Fruit fly (Drosophila melanogaster) whole organism, embryonic: ENCODE results near the gene eIF1.
A peak's percentile ranks its signal among the peaks of the same experiment; 100 is the strongest.

ENCODE experiments used
- Ada2b ChIP-seq: fragments of 200-800 bp; sonication (Bioruptor generic); IDR thresholded peaks from 2 replicates; pipeline ENCODE4 v1.3.6; 2022; ENCODE audit warnings: missing biosample characterization, missing genetic modification characterization
- Aef1 ChIP-seq: fragments of 200-800 bp; sonication (Bioruptor generic); IDR thresholded peaks from 3 replicates; pipeline ENCODE4 v1.3.6; 2022; ENCODE audit warnings: missing biosample characterization, missing genetic modification characterization
- Antp ChIP-seq: fragments of 200-800 bp; sonication (Bioruptor generic); optimal IDR thresholded peaks from 3 replicates; lab custom pipeline; 2016; ENCODE audit warnings: missing biosample characterization, missing genetic modification characterization
- Blimp-1 ChIP-seq: fragments of 200-800 bp; sonication (Bioruptor generic); optimal IDR thresholded peaks from 3 replicates; lab custom pipeline; 2018; ENCODE audit warnings: missing biosample characterization, missing genetic modification characterization, mild to moderate bottlenecking, moderate library complexity, missing genetic modification reagents
- CG11085 ChIP-seq: fragments of 200-800 bp; sonication (Bioruptor generic); IDR thresholded peaks from 2 replicates; pipeline ENCODE4 v1.3.6; 2022; ENCODE audit warnings: missing biosample characterization, missing genetic modification characterization
- CG11504 ChIP-seq: fragments of 200-800 bp; sonication (Bioruptor generic); optimal IDR thresholded peaks from 3 replicates; lab custom pipeline; 2019; ENCODE audit warnings: missing biosample characterization, mild to moderate bottlenecking, missing genetic modification characterization, moderate library complexity
- CG11695 ChIP-seq: fragments of 200-800 bp; sonication (Bioruptor generic); IDR thresholded peaks from 3 replicates; pipeline ENCODE4 v1.3.6; 2022; ENCODE audit warnings: missing biosample characterization, missing genetic modification characterization
- CG14667 ChIP-seq: fragments of 200-800 bp; sonication (Bioruptor generic); IDR thresholded peaks from 2 replicates; pipeline ENCODE4 v1.3.6; 2022; ENCODE audit warnings: missing biosample characterization, missing genetic modification characterization
- CG1603 ChIP-seq: fragments of 200-800 bp; sonication (Bioruptor generic); optimal IDR thresholded peaks from 2 replicates; lab custom pipeline; 2019; ENCODE audit warnings: missing biosample characterization, mild to moderate bottlenecking, missing genetic modification characterization, moderate library complexity
- CG2712 ChIP-seq: fragments of 200-800 bp; optimal IDR thresholded peaks from 3 replicates; lab custom pipeline; 2019; ENCODE audit warnings: missing biosample characterization, mild to moderate bottlenecking, missing genetic modification characterization, moderate library complexity
- CG3065 ChIP-seq: fragments of 200-800 bp; sonication (Bioruptor generic); optimal IDR thresholded peaks from 2 replicates; lab custom pipeline; 2016; ENCODE audit warnings: missing biosample characterization, missing genetic modification characterization
- CG31441 ChIP-seq: fragments of 200-800 bp; sonication (Bioruptor generic); IDR thresholded peaks from 2 replicates; pipeline ENCODE4 v1.3.6; 2022; ENCODE audit warnings: missing biosample characterization, missing genetic modification characterization
- CG4424 ChIP-seq: fragments of 200-800 bp; sonication (Bioruptor generic); optimal IDR thresholded peaks from 3 replicates; lab custom pipeline; 2016; ENCODE audit warnings: missing biosample characterization, missing genetic modification characterization
- CG4730 ChIP-seq: fragments of 200-800 bp; sonication (Bioruptor generic); IDR thresholded peaks from 2 replicates; pipeline ENCODE4 v1.3.6; 2022; ENCODE audit warnings: missing biosample characterization, missing genetic modification characterization
- CG5245 ChIP-seq: fragments of 200-800 bp; sonication (Bioruptor generic); optimal IDR thresholded peaks from 3 replicates; lab custom pipeline; 2016; ENCODE audit warnings: missing biosample characterization, missing genetic modification characterization
- CG6254 ChIP-seq: fragments of 200-800 bp; sonication (Bioruptor generic); optimal IDR thresholded peaks from 3 replicates; lab custom pipeline; 2017; ENCODE audit warnings: mild to moderate bottlenecking, missing biosample characterization, missing genetic modification reagents, missing genetic modification characterization
- CG6689 ChIP-seq: fragments of 200-800 bp; sonication (Bioruptor generic); IDR thresholded peaks from 2 replicates; pipeline ENCODE4 v1.3.6; 2022; ENCODE audit warnings: missing biosample characterization, missing genetic modification characterization
- CG9932 ChIP-seq: fragments of 200-800 bp; sonication (Bioruptor generic); IDR thresholded peaks from 2 replicates; pipeline ENCODE4 v1.3.6; 2022; ENCODE audit warnings: missing biosample characterization, missing genetic modification characterization
- CTCF ChIP-seq: fragments of 200-800 bp; sonication (Bioruptor generic); optimal IDR thresholded peaks from 2 replicates; lab custom pipeline; 2017; ENCODE audit warnings: missing biosample characterization, mild to moderate bottlenecking, missing genetic modification characterization, moderate library complexity
- CkIIα-i1 ChIP-seq: fragments of 200-800 bp; sonication (Bioruptor generic); IDR thresholded peaks from 2 replicates; pipeline ENCODE4 v1.3.6; 2022; ENCODE audit warnings: missing biosample characterization, missing genetic modification characterization
- Drgx ChIP-seq: fragments of 200-800 bp; sonication (Bioruptor generic); IDR thresholded peaks from 2 replicates; pipeline ENCODE4 v1.3.6; 2022; ENCODE audit warnings: missing biosample characterization, missing genetic modification characterization
- ERR ChIP-seq: fragments of 200-800 bp; sonication (Bioruptor generic); optimal IDR thresholded peaks from 2 replicates; lab custom pipeline; 2016; ENCODE audit warnings: missing biosample characterization, missing genetic modification characterization
- Fer1 ChIP-seq: fragments of 200-800 bp; sonication (Bioruptor generic); optimal IDR thresholded peaks from 2 replicates; lab custom pipeline; 2017; ENCODE audit warnings: missing biosample characterization, mild to moderate bottlenecking, missing genetic modification characterization
- HmgD ChIP-seq: fragments of 200-800 bp; sonication (Bioruptor generic); optimal IDR thresholded peaks from 3 replicates; lab custom pipeline; 2016; ENCODE audit warnings: missing biosample characterization, missing genetic modification characterization
- YL-1 ChIP-seq: fragments of 200-800 bp; sonication (Bioruptor generic); optimal IDR thresholded peaks from 3 replicates; lab custom pipeline; 2017; ENCODE audit warnings: missing biosample characterization, mild to moderate bottlenecking, missing genetic modification characterization
- ab ChIP-seq: fragments of 200-800 bp; sonication (Bioruptor generic); optimal IDR thresholded peaks from 2 replicates; lab custom pipeline; 2016; ENCODE audit warnings: missing biosample characterization, missing genetic modification characterization
- bbx ChIP-seq: fragments of 200-800 bp; sonication (Bioruptor generic); IDR thresholded peaks from 2 replicates; pipeline ENCODE4 v1.3.6; 2022; ENCODE audit warnings: missing biosample characterization, missing genetic modification characterization; ENCODE audit not compliant: partially characterized antibody
- bigmax ChIP-seq: fragments of 200-800 bp; sonication (Bioruptor generic); optimal IDR thresholded peaks from 2 replicates; lab custom pipeline; 2018; ENCODE audit warnings: missing biosample characterization, mild to moderate bottlenecking, missing genetic modification characterization
- cg ChIP-seq: fragments of 200-800 bp; sonication (Bioruptor generic); optimal IDR thresholded peaks from 3 replicates; lab custom pipeline; 2019; ENCODE audit warnings: missing biosample characterization, mild to moderate bottlenecking, missing genetic modification characterization, moderate library complexity
- ci ChIP-seq: fragments of 200-800 bp; sonication (Bioruptor generic); IDR thresholded peaks from 3 replicates; pipeline ENCODE4 v1.3.6; 2022; ENCODE audit warnings: missing biosample characterization, missing genetic modification characterization
- corto ChIP-seq: fragments of 200-800 bp; sonication (Bioruptor generic); optimal IDR thresholded peaks from 2 replicates; lab custom pipeline; 2016; ENCODE audit warnings: missing biosample characterization, mild to moderate bottlenecking, missing genetic modification characterization, moderate library complexity
- fd102C ChIP-seq: fragments of 200-800 bp; sonication (Bioruptor generic); optimal IDR thresholded peaks from 2 replicates; lab custom pipeline; 2018; ENCODE audit warnings: missing biosample characterization, mild to moderate bottlenecking, missing genetic modification characterization, moderate library complexity
- gem ChIP-seq: fragments of 200-800 bp; sonication (Bioruptor generic); optimal IDR thresholded peaks from 2 replicates; lab custom pipeline; 2019; ENCODE audit warnings: missing biosample characterization, mild to moderate bottlenecking, missing genetic modification characterization, moderate library complexity
- grn ChIP-seq: fragments of 200-800 bp; sonication (Bioruptor generic); optimal IDR thresholded peaks from 3 replicates; lab custom pipeline; 2017; ENCODE audit warnings: missing biosample characterization, missing genetic modification characterization
- gro ChIP-seq: fragments of 200-800 bp; sonication (Bioruptor generic); optimal IDR thresholded peaks from 2 replicates; lab custom pipeline; 2016; ENCODE audit warnings: missing biosample characterization, missing genetic modification characterization
- jumu ChIP-seq: fragments of 200-800 bp; sonication (Bioruptor generic); optimal IDR thresholded peaks from 3 replicates; lab custom pipeline; 2016; ENCODE audit warnings: missing biosample characterization, missing genetic modification characterization
- lab ChIP-seq: fragments of 200-800 bp; sonication (Bioruptor generic); optimal IDR thresholded peaks from 3 replicates; lab custom pipeline; 2017; ENCODE audit warnings: missing biosample characterization, missing genetic modification characterization, mild to moderate bottlenecking, moderate library complexity, missing genetic modification reagents
- lbe ChIP-seq: fragments of 200-800 bp; sonication (Bioruptor generic); optimal IDR thresholded peaks from 2 replicates; lab custom pipeline; 2016; ENCODE audit warnings: missing biosample characterization, mild to moderate bottlenecking, missing genetic modification characterization
- lmd ChIP-seq: fragments of 200-800 bp; sonication (Bioruptor generic); IDR thresholded peaks from 2 replicates; pipeline ENCODE4 v1.3.6; 2022; ENCODE audit warnings: missing biosample characterization, missing genetic modification characterization
- nom ChIP-seq: fragments of 200-800 bp; sonication (Bioruptor generic); optimal IDR thresholded peaks from 2 replicates; lab custom pipeline; 2017; ENCODE audit warnings: missing biosample characterization, missing genetic modification characterization, mild to moderate bottlenecking, moderate library complexity, missing genetic modification reagents
- phol ChIP-seq: fragments of 200-800 bp; sonication (Bioruptor generic); optimal IDR thresholded peaks from 3 replicates; lab custom pipeline; 2018; ENCODE audit warnings: missing biosample characterization, mild to moderate bottlenecking, missing genetic modification characterization, moderate library complexity
- prd ChIP-seq, 3 experiments: fragments of >200 bp in 2 of 3; fragments of 200-800 bp in 1 of 3; sonication (Bioruptor generic) in 1 of 3; optimal IDR thresholded peaks in 2 of 3; IDR thresholded peaks in 1 of 3; 2 replicates in 2 of 3; 3 replicates in 1 of 3; pipeline versions ENCODE4 v1.3.6 to Lab custom; 2017 to 2022; ENCODE audit warnings: missing biosample characterization in 1 of 3, missing genetic modification characterization in 1 of 3
- ranshi ChIP-seq: fragments of 200-800 bp; sonication (Bioruptor generic); IDR thresholded peaks from 2 replicates; pipeline ENCODE4 v1.3.6; 2022; ENCODE audit warnings: missing biosample characterization, missing genetic modification characterization
- row ChIP-seq: fragments of 200-800 bp; sonication (Bioruptor generic); IDR thresholded peaks from 3 replicates; pipeline ENCODE4 v1.3.6; 2022; ENCODE audit warnings: missing biosample characterization, missing genetic modification characterization
- unpg ChIP-seq: fragments of 200-800 bp; sonication (Bioruptor generic); optimal IDR thresholded peaks from 3 replicates; lab custom pipeline; 2018; ENCODE audit warnings: missing biosample characterization, mild to moderate bottlenecking, missing genetic modification characterization, moderate library complexity

Gene eIF1

DNA sequence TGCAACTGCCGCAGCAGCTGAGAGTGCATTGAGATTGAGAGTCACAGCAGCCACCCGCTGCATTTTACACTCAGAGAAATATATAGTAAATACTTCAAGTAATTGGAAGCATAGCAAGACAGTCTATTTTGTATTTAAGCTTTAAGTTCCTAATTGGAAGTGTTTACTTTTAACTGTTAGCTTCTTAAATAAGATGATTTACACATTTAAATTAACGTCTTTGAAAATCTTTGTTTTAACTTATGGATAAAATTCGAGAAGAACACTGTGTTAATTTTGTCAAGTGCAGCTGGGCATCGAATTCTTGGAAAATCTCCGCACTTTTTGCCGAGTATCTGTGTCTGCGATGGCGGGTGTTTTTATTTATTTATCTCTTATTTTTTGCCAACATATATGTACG is 36.6 kb downstream of the eIF1 start (continued):
- TF ChIP-seq CG3065 (GFP tag; lab: Kevin White, UChicago) = no peak
- no peak for TF ChIP-seq grn (GFP tag; lab: Kevin White, UChicago)
- TF ChIP-seq CG11504 = peak; percentile 12
- no peak for TF ChIP-seq prd (optimal IDR thresholded peaks at IDR 0.05; lab: Kevin White, UChicago)
- TF ChIP-seq prd (GFP tag; IDR thresholded peaks at IDR 0.05; lab: Robert Waterston, UW) = peak; percentile 50; the same call in 2 of the 3 replicates
- no peak for TF ChIP-seq CG11085 (GFP tag; lab: Robert Waterston, UW)
- no peak for TF ChIP-seq gro
- TF ChIP-seq bigmax (GFP tag; lab: Kevin White, UChicago) = no peak
- no peak for TF ChIP-seq fd102C (GFP tag; lab: Kevin White, UChicago)
- peak; percentile 7 for TF ChIP-seq unpg
- TF ChIP-seq Antp (GFP tag; lab: Kevin White, UChicago) = no peak
- no peak for TF ChIP-seq CG14667 (GFP tag; lab: Robert Waterston, UW)
- peak; percentile 16 for TF ChIP-seq CG2712 (tag; lab: Kevin White, UChicago)
- peak; percentile 9 for TF ChIP-seq phol (tag; lab: Kevin White, UChicago)
- TF ChIP-seq CG1603 (tag; lab: Kevin White, UChicago) = peak; percentile 24
- TF ChIP-seq HmgD = no peak
- TF ChIP-seq lbe (GFP tag; lab: Kevin White, UChicago) = peak; percentile 49
- no peak for TF ChIP-seq CG4424 (GFP tag; lab: Kevin White, UChicago)
- TF ChIP-seq Ada2b (GFP tag; lab: Robert Waterston, UW) = peak; percentile 42; the same call in 1 of the 2 replicates
- TF ChIP-seq lab (GFP tag; lab: Kevin White, UChicago) = no peak
- no peak for TF ChIP-seq Fer1 (GFP tag; lab: Kevin White, UChicago)
- TF ChIP-seq ab = no peak
- 0 out of 2 replicates have a peak, but pooled peaks have one; percentile 16 for TF ChIP-seq CG31441
- TF ChIP-seq row = 0 out of 3 replicates have a peak, but pooled peaks have one; percentile 11
- TF ChIP-seq ERR (GFP tag; lab: Kevin White, UChicago) = no peak
- no peak for TF ChIP-seq YL-1 (GFP tag; lab: Kevin White, UChicago)
- TF ChIP-seq nom (GFP tag; lab: Kevin White, UChicago) = peak; percentile 89
- TF ChIP-seq Blimp-1 = peak; percentile 27
- no peak for TF ChIP-seq cg (GFP tag; lab: Kevin White, UChicago)
- TF ChIP-seq CG9932 (GFP tag; lab: Robert Waterston, UW) = no peak
- TF ChIP-seq Drgx (GFP tag; lab: Robert Waterston, UW) = peak; percentile 92
- TF ChIP-seq CG4730 = 0 out of 2 replicates have a peak, but pooled peaks have one; percentile 27
- TF ChIP-seq CG11695 = 0 out of 3 replicates have a peak, but pooled peaks have one; percentile 16
- TF ChIP-seq bbx (GFP tag; lab: Robert Waterston, UW) = no peak
- peak; percentile 24 for TF ChIP-seq gem (tag; lab: Kevin White, UChicago)
- TF ChIP-seq corto (GFP tag; lab: Kevin White, UChicago) = peak; percentile 20
- TF ChIP-seq CkIIα-i1 (GFP tag; lab: Robert Waterston, UW) = no peak
- TF ChIP-seq lmd (GFP tag; lab: Robert Waterston, UW) = peak; percentile 28; the same call in 1 of the 2 replicates
- no peak for TF ChIP-seq CG5245 (GFP tag; lab: Kevin White, UChicago)
- peak; percentile 35; the same call in 1 of the 2 replicates for TF ChIP-seq ranshi (GFP tag; lab: Robert Waterston, UW)
- TF ChIP-seq jumu (GFP tag; lab: Kevin White, UChicago) = no peak
- no peak for TF ChIP-seq CG6254 (GFP tag; lab: Kevin White, UChicago)
- no peak for TF ChIP-seq ci
- TF ChIP-seq CG6689 (GFP tag; lab: Robert Waterston, UW) = 0 out of 2 replicates have a peak, but pooled peaks have one; percentile 18
- TF ChIP-seq Aef1 (GFP tag; lab: Robert Waterston, UW) = no peak
- TF ChIP-seq CTCF (GFP tag; lab: Kevin White, UChicago) = no peak
